Worm (Caenorhabditis elegans) whole organism, L2 larva: ENCODE measurements around the gene pqn-18.

Experiments
- fos-1 ChIP-seq: fragments of 150-350 bp; optimal IDR thresholded peaks from 2 replicates; lab custom pipeline; 2014; ENCODE audit warnings: missing biosample characterization, missing genetic modification characterization
- lin-13 ChIP-seq: fragments of 150-350 bp; optimal IDR thresholded peaks from 2 replicates; lab custom pipeline; 2014; ENCODE audit warnings: missing biosample characterization, missing genetic modification reagents, missing genetic modification characterization
- lsy-2 ChIP-seq, 2 experiments: fragments of 150-350 bp in 1 of 2; sonication (generic microtip) in 1 of 2; optimal IDR thresholded peaks; 2 replicates each; lab custom pipeline; 2014 to 2017; ENCODE audit warnings: missing biosample characterization in 2 of 2, missing genetic modification characterization in 2 of 2
- nhr-11 ChIP-seq: fragments of 150-350 bp; optimal IDR thresholded peaks from 2 replicates; lab custom pipeline; 2014; ENCODE audit warnings: missing biosample characterization, missing genetic modification characterization
- nhr-237 ChIP-seq: fragments of 150-350 bp; optimal IDR thresholded peaks from 2 replicates; lab custom pipeline; 2014; ENCODE audit warnings: missing biosample characterization, missing genetic modification characterization
- snpc-4 ChIP-seq: fragments of 150-350 bp; optimal IDR thresholded peaks from 2 replicates; lab custom pipeline; 2014; ENCODE audit warnings: missing biosample characterization, missing genetic modification characterization

DNA sequence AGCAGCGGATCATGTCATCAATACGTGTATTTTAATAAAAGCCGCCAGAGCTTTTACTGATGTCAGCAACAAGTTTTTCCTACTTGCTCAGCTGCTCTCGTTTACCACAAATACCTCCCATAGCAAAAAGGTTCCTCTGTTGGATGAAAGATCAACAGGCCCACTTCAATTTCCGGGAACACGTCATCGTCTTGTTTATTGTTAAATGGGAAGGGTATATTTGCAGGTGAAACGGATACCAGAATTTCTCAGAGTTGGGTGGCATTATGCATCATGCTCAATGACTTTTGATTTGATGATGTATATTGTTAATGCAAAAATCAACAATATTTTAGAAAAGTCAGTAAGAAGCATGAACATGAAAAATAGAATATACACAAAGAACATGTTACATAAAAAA lies 43.5 kb downstream of the pqn-18 start:
- TF ChIP-seq nhr-11 (tag; lab: Kevin White, UChicago) (no peak), snpc-4 (tag; lab: Kevin White, UChicago) (no peak), nhr-237 (tag; lab: Kevin White, UChicago) (no peak), lin-13 (GFP tag; lab: Kevin White, UChicago) (no peak), fos-1 (tag; lab: Kevin White, UChicago) (no peak), lsy-2 (tag; optimal IDR thresholded peaks at IDR 0.05; lab: Kevin White, UChicago) (no peak)
